Worm (Caenorhabditis elegans) whole organism, late embryonic: ENCODE results near the gene gpx-3.
A peak's percentile ranks its signal among the peaks of the same experiment; 100 is the strongest.

Experiments used
- K02D7.2 ChIP-seq: sonication (generic microtip); optimal IDR thresholded peaks from 2 replicates; lab custom pipeline; 2017; ENCODE audit warnings: mild to moderate bottlenecking, missing genetic modification characterization, missing compliant biosample characterization
- ceh-18 ChIP-seq: sonication (generic microtip); optimal IDR thresholded peaks from 2 replicates; lab custom pipeline; 2016; ENCODE audit warnings: missing genetic modification characterization, missing compliant biosample characterization
- ceh-19 ChIP-seq: fragments of 200-800 bp; sonication (Bioruptor generic); optimal IDR thresholded peaks from 2 replicates; lab custom pipeline; 2018; ENCODE audit warnings: mild to moderate bottlenecking, missing genetic modification characterization, missing compliant biosample characterization
- ceh-2 ChIP-seq: sonication (generic microtip); optimal IDR thresholded peaks from 2 replicates; lab custom pipeline; 2016; ENCODE audit warnings: missing genotype, missing genetic modification characterization, missing compliant biosample characterization
- ceh-30 ChIP-seq: fragments of 150-350 bp; optimal IDR thresholded peaks from 2 replicates; lab custom pipeline; 2014; ENCODE audit warnings: missing biosample characterization, missing genetic modification characterization
- ceh-34 ChIP-seq: sonication (generic microtip); optimal IDR thresholded peaks from 2 replicates; lab custom pipeline; 2016; ENCODE audit warnings: mild to moderate bottlenecking, missing genetic modification characterization, missing compliant biosample characterization
- ceh-45 ChIP-seq: fragments of 200-800 bp; sonication (Bioruptor generic); IDR thresholded peaks from 2 replicates; pipeline ENCODE4 v1.3.6; 2022; ENCODE audit warnings: missing genetic modification reagents, missing genetic modification characterization, missing compliant biosample characterization
- ceh-9 ChIP-seq: sonication (generic microtip); optimal IDR thresholded peaks from 2 replicates; lab custom pipeline; 2016; ENCODE audit warnings: mild to moderate bottlenecking, missing genetic modification characterization, inconsistent platforms, missing compliant biosample characterization
- dmd-4 ChIP-seq: sonication (generic microtip); optimal IDR thresholded peaks from 2 replicates; lab custom pipeline; 2016; ENCODE audit warnings: borderline replicate concordance, missing genetic modification characterization, missing compliant biosample characterization
- elt-2 ChIP-seq: sonication (generic microtip); optimal IDR thresholded peaks from 2 replicates; lab custom pipeline; 2016; ENCODE audit warnings: missing genetic modification reagents, missing genetic modification characterization, missing compliant biosample characterization
- elt-4 ChIP-seq: sonication (generic microtip); optimal IDR thresholded peaks from 2 replicates; lab custom pipeline; 2016; ENCODE audit warnings: missing genetic modification characterization, missing compliant biosample characterization
- ets-4 ChIP-seq: sonication (generic microtip); optimal IDR thresholded peaks from 2 replicates; lab custom pipeline; 2016; ENCODE audit warnings: missing genetic modification characterization, missing compliant biosample characterization
- fax-1 ChIP-seq: sonication (generic microtip); optimal IDR thresholded peaks from 2 replicates; lab custom pipeline; 2016; ENCODE audit warnings: missing genotype, missing genetic modification characterization, missing compliant biosample characterization
- fkh-6 ChIP-seq: sonication (generic microtip); optimal IDR thresholded peaks from 2 replicates; lab custom pipeline; 2016; ENCODE audit warnings: missing genetic modification characterization, missing compliant biosample characterization
- gmeb-2 ChIP-seq: sonication (generic microtip); optimal IDR thresholded peaks from 2 replicates; lab custom pipeline; 2016; ENCODE audit warnings: missing genetic modification characterization, inconsistent platforms, missing compliant biosample characterization
- hlh-15 ChIP-seq: sonication (generic microtip); optimal IDR thresholded peaks from 2 replicates; lab custom pipeline; 2016; ENCODE audit warnings: missing genetic modification characterization, missing compliant biosample characterization
- hlh-8 ChIP-seq: sonication (generic microtip); optimal IDR thresholded peaks from 2 replicates; lab custom pipeline; 2016; ENCODE audit warnings: missing genotype, missing genetic modification characterization, missing compliant biosample characterization
- lim-6 ChIP-seq: sonication (generic microtip); optimal IDR thresholded peaks from 2 replicates; lab custom pipeline; 2016; ENCODE audit warnings: missing genetic modification characterization, missing compliant biosample characterization
- nfya-1 ChIP-seq: sonication (generic microtip); optimal IDR thresholded peaks from 2 replicates; lab custom pipeline; 2017; ENCODE audit warnings: missing genetic modification characterization, mild to moderate bottlenecking, missing compliant biosample characterization, antibody characterized with exemption, moderate library complexity
- nhr-11 ChIP-seq: fragments of 150-350 bp; optimal IDR thresholded peaks from 2 replicates; lab custom pipeline; 2014; ENCODE audit warnings: missing biosample characterization, missing genetic modification characterization
- nhr-232 ChIP-seq: sonication (generic microtip); optimal IDR thresholded peaks from 2 replicates; lab custom pipeline; 2016; ENCODE audit warnings: missing genetic modification characterization, missing compliant biosample characterization
- npax-4 ChIP-seq: sonication (generic microtip); optimal IDR thresholded peaks from 2 replicates; lab custom pipeline; 2016; ENCODE audit warnings: missing genetic modification characterization, missing compliant biosample characterization
- odd-2 ChIP-seq: sonication (generic microtip); optimal IDR thresholded peaks from 2 replicates; lab custom pipeline; 2017; ENCODE audit warnings: antibody characterized with exemption, mild to moderate bottlenecking, missing genetic modification characterization, missing compliant biosample characterization
- pax-1 ChIP-seq: fragments of 150-350 bp; optimal IDR thresholded peaks from 2 replicates; lab custom pipeline; 2014; ENCODE audit warnings: missing biosample characterization, missing genetic modification characterization
- pqm-1 ChIP-seq: sonication (generic microtip); optimal IDR thresholded peaks from 2 replicates; lab custom pipeline; 2016; ENCODE audit warnings: missing genetic modification characterization, missing compliant biosample characterization
- pros-1 ChIP-seq: fragments of 150-350 bp; optimal IDR thresholded peaks from 2 replicates; lab custom pipeline; 2014; ENCODE audit warnings: missing biosample characterization, missing genetic modification reagents, missing genetic modification characterization
- rnt-1 ChIP-seq: sonication (generic microtip); optimal IDR thresholded peaks from 2 replicates; lab custom pipeline; 2016; ENCODE audit warnings: missing genetic modification characterization, missing compliant biosample characterization
- sdc-2 ChIP-seq: sonication (generic microtip); optimal IDR thresholded peaks from 2 replicates; lab custom pipeline; 2016; ENCODE audit warnings: missing genotype, missing genetic modification characterization, missing compliant biosample characterization
- sox-2 ChIP-seq: fragments of 200-800 bp; sonication (Bioruptor generic); IDR thresholded peaks from 2 replicates; pipeline ENCODE4 v1.3.6; 2022; ENCODE audit warnings: missing genetic modification reagents, missing genetic modification characterization, missing compliant biosample characterization
- sox-4 ChIP-seq: sonication (generic microtip); optimal IDR thresholded peaks from 2 replicates; lab custom pipeline; 2017; ENCODE audit warnings: mild to moderate bottlenecking, missing genetic modification characterization, inconsistent platforms, missing compliant biosample characterization
- syd-9 ChIP-seq: sonication (generic microtip); optimal IDR thresholded peaks from 2 replicates; lab custom pipeline; 2016; ENCODE audit warnings: mild to moderate bottlenecking, missing genetic modification characterization, moderate library complexity, missing compliant biosample characterization
- unc-3 ChIP-seq, 2 experiments: fragments of 200-800 bp in 1 of 2; sonication (Bioruptor generic) in 1 of 2; sonication (generic microtip) in 1 of 2; conservative IDR thresholded peaks in 1 of 2; optimal IDR thresholded peaks in 1 of 2; 2 replicates each; pipeline versions ENCODE4 v1.3.6 to Lab custom; 2016 to 2022; ENCODE audit warnings: missing compliant biosample characterization in 2 of 2, missing genetic modification characterization in 2 of 2, missing genetic modification reagents in 1 of 2
- unc-55 ChIP-seq: sonication (generic microtip); optimal IDR thresholded peaks from 2 replicates; lab custom pipeline; 2017; ENCODE audit warnings: missing biosample characterization, missing genetic modification reagents, missing genetic modification characterization
- unc-86 ChIP-seq: sonication (generic microtip); optimal IDR thresholded peaks from 2 replicates; lab custom pipeline; 2016; ENCODE audit warnings: missing genetic modification characterization, missing compliant biosample characterization
- zip-5 ChIP-seq: sonication (generic microtip); optimal IDR thresholded peaks from 2 replicates; lab custom pipeline; 2016; ENCODE audit warnings: missing genetic modification characterization, missing compliant biosample characterization
- ztf-16 ChIP-seq: sonication (generic microtip); optimal IDR thresholded peaks from 2 replicates; lab custom pipeline; 2017; ENCODE audit warnings: missing genetic modification characterization, missing compliant biosample characterization

The gpx-3 gene

ce11 chrX:9587642-9588041, at the start of gene gpx-3:
TSS of gene gpx-3 (plus strand) at chrX:9587942.
- TF ChIP-seq sox-2 (GFP tag; lab: Robert Waterston, UW): no peak
- no peak for TF ChIP-seq unc-86 (tag; lab: Kevin White, UChicago)
- no peak for TF ChIP-seq nhr-232 (tag; lab: Kevin White, UChicago)
- TF ChIP-seq ceh-9 (tag; lab: Kevin White, UChicago): no peak
- no peak for TF ChIP-seq hlh-15 (tag; lab: Kevin White, UChicago)
- no peak for TF ChIP-seq fax-1 (tag; lab: Kevin White, UChicago)
- no peak for TF ChIP-seq ztf-16
- no peak for TF ChIP-seq K02D7.2 (tag; lab: Kevin White, UChicago)
- no peak for TF ChIP-seq zip-5
- no peak for TF ChIP-seq lim-6 (tag; lab: Kevin White, UChicago)
- TF ChIP-seq npax-4 (tag; lab: Kevin White, UChicago): no peak

ce11 chrX:9539294-9540030, 48.3 kb upstream of the gpx-3 start, which contains the start of gene nuc-1:
TSS of gene nuc-1 (plus strand) at chrX:9539905.
- no peak for TF ChIP-seq ztf-16
- peak; percentile 16 for TF ChIP-seq elt-2 (tag; lab: Kevin White, UChicago)
- no peak for TF ChIP-seq nhr-11 (tag; lab: Kevin White, UChicago)

ce11 chrX:9540464-9540863, 47.3 kb upstream of the gpx-3 start:
- TF ChIP-seq fkh-6 (tag; lab: Kevin White, UChicago) (no peak), elt-2 (tag; lab: Kevin White, UChicago) (peak; percentile 81)
- TF ChIP-seq, all 69 proteins: peak for 1

- no peak for TF ChIP-seq unc-55
- peak; percentile 15 for TF ChIP-seq ceh-18
These were observed 44.4 kb upstream of the gpx-3 start, which contains the start of gene F49E2.5 for ce11 chrX:9543352-9543751. TSS of gene F49E2.5 (plus strand) at chrX:9543652.

- TF ChIP-seq sox-4 (no peak), ceh-18 (peak; percentile 34)
These were observed 43.3 kb upstream of the gpx-3 start for ce11 chrX:9544405-9544804.

- TF ChIP-seq unc-3 (GFP tag; conservative IDR thresholded peaks at IDR 0.05; lab: Robert Waterston, UW): no peak
- no peak for TF ChIP-seq unc-3 (tag; optimal IDR thresholded peaks at IDR 0.05; lab: Kevin White, UChicago)
- TF ChIP-seq gmeb-2: no peak
- no peak for TF ChIP-seq K02D7.2 (tag; lab: Kevin White, UChicago)
- TF ChIP-seq odd-2 (tag; lab: Kevin White, UChicago): no peak
- no peak for TF ChIP-seq syd-9
- no peak for TF ChIP-seq ceh-2 (tag; lab: Kevin White, UChicago)
- no peak for TF ChIP-seq ceh-18
- no peak for TF ChIP-seq fax-1 (tag; lab: Kevin White, UChicago)
These were observed 41.1 kb upstream of the gpx-3 start for ce11 chrX:9546640-9547039.

- no peak for TF ChIP-seq unc-86 (tag; lab: Kevin White, UChicago)
- no peak for TF ChIP-seq rnt-1
- TF ChIP-seq unc-55: peak; percentile 57
- no peak for TF ChIP-seq sdc-2 (tag; lab: Kevin White, UChicago)
These were observed 40.4 kb upstream of the gpx-3 start for ce11 chrX:9547264-9547751.

ce11 chrX:9548011-9548795, 39.5 kb upstream of the gpx-3 start:
- no peak for TF ChIP-seq pros-1 (tag; lab: Kevin White, UChicago)
- TF ChIP-seq ets-4 (tag; lab: Kevin White, UChicago): no peak
- TF ChIP-seq elt-4 (tag; lab: Kevin White, UChicago): no peak
- no peak for TF ChIP-seq ceh-34
- no peak for TF ChIP-seq ceh-30
- no peak for TF ChIP-seq ztf-16
- TF ChIP-seq dmd-4 (tag; lab: Kevin White, UChicago): no peak
- TF ChIP-seq pax-1 (tag; lab: Kevin White, UChicago): no peak
- TF ChIP-seq pqm-1: no peak
- TF ChIP-seq hlh-8: no peak
- no peak for TF ChIP-seq nfya-1
- TF ChIP-seq ceh-19: no peak
- no peak for TF ChIP-seq ceh-45 (GFP tag; lab: Robert Waterston, UW)
